Worm (Caenorhabditis elegans): ENCODE data around the gene nxf-2.

DNA sequence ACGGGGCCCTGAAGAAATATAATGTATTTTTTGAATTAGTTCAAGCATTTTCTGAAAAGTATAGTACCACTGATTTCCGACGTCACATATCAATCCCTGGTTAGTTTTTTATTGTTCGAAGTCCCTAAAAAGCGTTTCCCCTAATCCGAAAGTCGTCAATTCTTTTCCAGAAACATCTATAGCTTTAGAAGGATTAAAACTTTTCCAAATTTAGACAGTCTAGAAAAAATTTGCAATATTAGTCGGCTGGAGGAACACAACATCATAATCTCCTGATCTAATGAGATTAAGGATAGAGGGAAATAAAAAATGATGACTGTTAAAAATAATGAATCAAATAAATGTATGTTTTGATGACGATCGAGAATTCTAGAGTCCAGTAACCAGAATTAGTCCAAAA lies 39.6 kb downstream of the nxf-2 start:
- TF ChIP-seq elt-3 (tag; optimal IDR thresholded peaks at IDR 0.05) (no peak), nhr-12 (tag; optimal IDR thresholded peaks at IDR 0.05) (no peak), sea-2 (GFP tag; optimal IDR thresholded peaks at IDR 0.05) (no peak), nfya-1 (tag; optimal IDR thresholded peaks at IDR 0.05; ENCODE audit: insufficient read depth) (no peak)
